Worm (Caenorhabditis elegans) whole organism, young adult: ENCODE data around the gene srx-135.

Source experiments
- B0261.1 ChIP-seq: sonication (generic microtip); optimal IDR thresholded peaks from 2 replicates; lab custom pipeline; 2016; ENCODE audit warnings: mild to moderate bottlenecking, missing genetic modification characterization, moderate library complexity, missing compliant biosample characterization
- C06A6.2 ChIP-seq: fragments of 200-800 bp; sonication (Bioruptor generic); conservative IDR thresholded peaks from 2 replicates; pipeline ENCODE4 v1.3.6; 2022; ENCODE audit warnings: missing genetic modification characterization, missing compliant biosample characterization
- D2030.7 ChIP-seq: fragments of 200-800 bp; sonication (Bioruptor generic); IDR thresholded peaks from 2 replicates; pipeline ENCODE4 v1.3.6; 2022; ENCODE audit warnings: missing genetic modification reagents, missing genetic modification characterization, missing compliant biosample characterization
- F37B4.10 ChIP-seq: fragments of 200-800 bp; sonication (Bioruptor generic); IDR thresholded peaks from 2 replicates; pipeline ENCODE4 v1.3.6; 2022; ENCODE audit warnings: missing genetic modification characterization, missing compliant biosample characterization
- F55B11.4 ChIP-seq: sonication (generic microtip); optimal IDR thresholded peaks from 2 replicates; lab custom pipeline; 2016; ENCODE audit warnings: missing compliant biosample characterization, missing genetic modification characterization, borderline replicate concordance; ENCODE audit not compliant: insufficient read depth
- F57C9.4 ChIP-seq: sonication (generic microtip); optimal IDR thresholded peaks from 2 replicates; lab custom pipeline; 2017; ENCODE audit warnings: mild to moderate bottlenecking, missing genetic modification characterization, missing compliant biosample characterization
- T07F8.4 ChIP-seq: sonication (generic microtip); optimal IDR thresholded peaks from 2 replicates; lab custom pipeline; 2016; ENCODE audit warnings: mild to moderate bottlenecking, missing genetic modification characterization, moderate library complexity, missing compliant biosample characterization
- T26A5.8 ChIP-seq: sonication (generic microtip); optimal IDR thresholded peaks from 2 replicates; lab custom pipeline; 2016; ENCODE audit warnings: missing genetic modification characterization, missing compliant biosample characterization
- Y67H2A.10 ChIP-seq: fragments of 200-800 bp; sonication (Bioruptor generic); conservative IDR thresholded peaks from 2 replicates; pipeline ENCODE4 v1.3.6; 2022; ENCODE audit warnings: missing genetic modification reagents, missing genetic modification characterization, missing compliant biosample characterization
- ZK185.1 ChIP-seq: sonication (generic microtip); optimal IDR thresholded peaks from 2 replicates; lab custom pipeline; 2016; ENCODE audit warnings: mild to moderate bottlenecking, missing genetic modification characterization, missing compliant biosample characterization; ENCODE audit not compliant: poor library complexity, severe bottlenecking
- atf-7 ChIP-seq: sonication (generic microtip); optimal IDR thresholded peaks from 2 replicates; lab custom pipeline; 2017; ENCODE audit warnings: mild to moderate bottlenecking, missing genetic modification characterization, missing compliant biosample characterization
- attf-5 ChIP-seq: fragments of 200-800 bp; sonication (Bioruptor generic); optimal IDR thresholded peaks from 2 replicates; lab custom pipeline; 2018; ENCODE audit warnings: mild to moderate bottlenecking, missing genetic modification characterization, missing compliant biosample characterization
- attf-6 ChIP-seq: fragments of 200-800 bp; sonication (Bioruptor generic); IDR thresholded peaks from 2 replicates; pipeline ENCODE4 v1.3.6; 2022; ENCODE audit warnings: missing genetic modification reagents, missing genetic modification characterization, missing compliant biosample characterization
- cebp-2 ChIP-seq: fragments of 200-800 bp; sonication (Bioruptor generic); IDR thresholded peaks from 2 replicates; pipeline ENCODE4 v1.3.6; 2022; ENCODE audit warnings: missing genetic modification characterization, missing compliant biosample characterization
- ceh-100 ChIP-seq: fragments of 200-800 bp; sonication (Bioruptor generic); IDR thresholded peaks from 2 replicates; pipeline ENCODE4 v1.3.6; 2022; ENCODE audit warnings: missing genetic modification reagents, missing genetic modification characterization, missing compliant biosample characterization
- dox-1 ChIP-seq: fragments of 200-800 bp; sonication (Bioruptor generic); IDR thresholded peaks from 2 replicates; pipeline ENCODE4 v1.3.6; 2022; ENCODE audit warnings: missing genetic modification reagents, missing genetic modification characterization, missing compliant biosample characterization
- efl-1 ChIP-seq: fragments of 150-350 bp; optimal IDR thresholded peaks from 2 replicates; lab custom pipeline; 2014; ENCODE audit warnings: missing biosample characterization, missing genetic modification reagents, missing genetic modification characterization
- egl-18 ChIP-seq: fragments of 200-800 bp; sonication (Bioruptor generic); IDR thresholded peaks from 2 replicates; pipeline ENCODE4 v1.3.6; 2022; ENCODE audit warnings: missing genetic modification reagents, missing genetic modification characterization, missing compliant biosample characterization
- fkh-3 ChIP-seq: sonication (generic microtip); optimal IDR thresholded peaks from 2 replicates; lab custom pipeline; 2016; ENCODE audit warnings: mild to moderate bottlenecking, missing genetic modification characterization, missing compliant biosample characterization
- gei-17 ChIP-seq: fragments of 200-800 bp; sonication (Bioruptor generic); optimal IDR thresholded peaks from 2 replicates; lab custom pipeline; 2018; ENCODE audit warnings: mild to moderate bottlenecking, missing genetic modification characterization, missing compliant biosample characterization
- him-1 ChIP-seq: sonication (generic microtip); optimal IDR thresholded peaks from 2 replicates; lab custom pipeline; 2016; ENCODE audit warnings: missing genotype, missing genetic modification reagents, missing genetic modification characterization, missing compliant biosample characterization
- hlh-12 ChIP-seq: sonication (generic microtip); optimal IDR thresholded peaks from 2 replicates; lab custom pipeline; 2016; ENCODE audit warnings: missing genetic modification characterization, missing compliant biosample characterization
- hmg-20 ChIP-seq: fragments of 200-800 bp; sonication (Bioruptor generic); IDR thresholded peaks from 2 replicates; pipeline ENCODE4 v1.3.6; 2022; ENCODE audit warnings: missing genetic modification reagents, missing genetic modification characterization, missing compliant biosample characterization
- hsf-1 ChIP-seq: fragments of 200-800 bp; sonication (Bioruptor generic); IDR thresholded peaks from 2 replicates; pipeline ENCODE4 v1.3.6; 2022; ENCODE audit warnings: missing genetic modification reagents, missing genetic modification characterization, missing compliant biosample characterization
- lag-1 ChIP-seq: fragments of 200-800 bp; sonication (Bioruptor generic); IDR thresholded peaks from 2 replicates; pipeline ENCODE4 v1.3.6; 2022; ENCODE audit warnings: missing genetic modification reagents, missing genetic modification characterization, missing compliant biosample characterization
- let-526 ChIP-seq: fragments of 200-800 bp; sonication (Bioruptor generic); IDR thresholded peaks from 2 replicates; pipeline ENCODE4 v1.3.6; 2022; ENCODE audit warnings: missing genetic modification reagents, missing genetic modification characterization, missing compliant biosample characterization
- lin-40 ChIP-seq: sonication (generic microtip); optimal IDR thresholded peaks from 2 replicates; lab custom pipeline; 2016; ENCODE audit warnings: missing genetic modification characterization, mild to moderate bottlenecking, missing compliant biosample characterization, missing genotype, missing genetic modification reagents
- madf-3 ChIP-seq: fragments of 200-800 bp; sonication (Bioruptor generic); IDR thresholded peaks from 2 replicates; pipeline ENCODE4 v1.3.6; 2022; ENCODE audit warnings: missing genetic modification reagents, missing genetic modification characterization, missing compliant biosample characterization
- mcd-1 ChIP-seq: fragments of 200-800 bp; sonication (Bioruptor generic); IDR thresholded peaks from 2 replicates; pipeline ENCODE4 v1.3.6; 2022; ENCODE audit warnings: missing genetic modification reagents, missing genetic modification characterization, missing compliant biosample characterization
- mxl-1 ChIP-seq: sonication (generic microtip); optimal IDR thresholded peaks from 2 replicates; lab custom pipeline; 2016; ENCODE audit warnings: missing genetic modification characterization, missing compliant biosample characterization
- nfya-2 ChIP-seq: fragments of 200-800 bp; sonication (Bioruptor generic); IDR thresholded peaks from 2 replicates; pipeline ENCODE4 v1.3.6; 2022; ENCODE audit warnings: missing genetic modification reagents, missing genetic modification characterization, missing compliant biosample characterization
- nhr-179 ChIP-seq: sonication (generic microtip); optimal IDR thresholded peaks from 2 replicates; lab custom pipeline; 2016; ENCODE audit warnings: mild to moderate bottlenecking, missing genetic modification characterization, missing compliant biosample characterization
- repo-1 ChIP-seq: sonication (generic microtip); optimal IDR thresholded peaks from 2 replicates; lab custom pipeline; 2017; ENCODE audit warnings: mild to moderate bottlenecking, missing genetic modification characterization, missing compliant biosample characterization
- snpc-3.4 ChIP-seq: sonication (generic microtip); optimal IDR thresholded peaks from 2 replicates; lab custom pipeline; 2017; ENCODE audit warnings: missing genetic modification characterization, mild to moderate bottlenecking, missing compliant biosample characterization, antibody characterized with exemption, moderate library complexity, missing genotype, missing genetic modification reagents
- snpc-4 ChIP-seq, 5 experiments: fragments of 150-350 bp in 1 of 5; sonication (generic microtip) in 4 of 5; optimal IDR thresholded peaks; 2 replicates each; lab custom pipeline; 2014 to 2018; ENCODE audit warnings: missing genetic modification characterization in 5 of 5, missing biosample characterization in 3 of 5, antibody characterized with exemption in 2 of 5, mild to moderate bottlenecking in 2 of 5, missing compliant biosample characterization in 2 of 5, missing genotype in 2 of 5, moderate library complexity in 2 of 5, missing genetic modification reagents in 1 of 5
- tbx-9 ChIP-seq: sonication (generic microtip); optimal IDR thresholded peaks from 2 replicates; lab custom pipeline; 2016; ENCODE audit warnings: borderline replicate concordance, missing genetic modification characterization, inconsistent platforms, missing compliant biosample characterization
- tlf-1 ChIP-seq: fragments of 200-800 bp; sonication (Bioruptor generic); optimal IDR thresholded peaks from 2 replicates; lab custom pipeline; 2018; ENCODE audit warnings: mild to moderate bottlenecking, missing genetic modification characterization, missing compliant biosample characterization

Gene srx-135

ce11 chrV:13857132-13857531 lies 1.9 kb upstream of the srx-135 start, which contains the start of gene srx-136:
srx-136 (plus strand) TSS chrV:13857432.
- TF ChIP-seq dox-1 (GFP tag; lab: Robert Waterston, UW) (no peak), efl-1 (GFP tag; lab: Kevin White, UChicago) (no peak), fkh-3 (tag; lab: Kevin White, UChicago) (no peak), D2030.7 (GFP tag; lab: Robert Waterston, UW) (no peak), him-1 (tag; lab: Kevin White, UChicago) (no peak), hlh-12 (tag; lab: Kevin White, UChicago) (no peak), hsf-1 (GFP tag; lab: Robert Waterston, UW) (no peak), ZK185.1 (no peak), mcd-1 (GFP tag; lab: Robert Waterston, UW) (no peak), C06A6.2 (GFP tag; lab: Robert Waterston, UW) (no peak), mxl-1 (tag; lab: Kevin White, UChicago) (no peak), lag-1 (GFP tag; lab: Robert Waterston, UW) (no peak), tlf-1 (GFP tag; lab: Kevin White, UChicago) (no peak), tbx-9 (tag; lab: Kevin White, UChicago) (no peak)

ce11 chrV:13862505-13862904 lies 3.5 kb downstream of the srx-135 start, which contains the start of gene srx-137:
srx-137 (plus strand) TSS chrV:13862805.
- no peak for TF ChIP-seq let-526
- no peak for TF ChIP-seq snpc-4 (GFP tag; optimal IDR thresholded peaks at IDR 0.05; lab: Kevin White, UChicago)
- no peak for TF ChIP-seq snpc-4 (tag; optimal IDR thresholded peaks at IDR 0.05; lab: Kevin White, UChicago)
- no peak for TF ChIP-seq F37B4.10 (GFP tag; lab: Robert Waterston, UW)
- no peak for TF ChIP-seq attf-6 (GFP tag; lab: Robert Waterston, UW)
- TF ChIP-seq cebp-2 = no peak
- no peak for TF ChIP-seq snpc-3.4 (tag; lab: Kevin White, UChicago)
- TF ChIP-seq lag-1 (GFP tag; lab: Robert Waterston, UW) = no peak
- no peak for TF ChIP-seq Y67H2A.10
- TF ChIP-seq gei-17 (GFP tag; lab: Kevin White, UChicago) = no peak
- no peak for TF ChIP-seq repo-1 (tag; lab: Kevin White, UChicago)
- no peak for TF ChIP-seq T26A5.8
- no peak for TF ChIP-seq nfya-2
- TF ChIP-seq atf-7 (tag; lab: Kevin White, UChicago) = no peak
- TF ChIP-seq B0261.1 (tag; lab: Kevin White, UChicago) = no peak
- TF ChIP-seq, all 124 proteins: peak for 0

DNA sequence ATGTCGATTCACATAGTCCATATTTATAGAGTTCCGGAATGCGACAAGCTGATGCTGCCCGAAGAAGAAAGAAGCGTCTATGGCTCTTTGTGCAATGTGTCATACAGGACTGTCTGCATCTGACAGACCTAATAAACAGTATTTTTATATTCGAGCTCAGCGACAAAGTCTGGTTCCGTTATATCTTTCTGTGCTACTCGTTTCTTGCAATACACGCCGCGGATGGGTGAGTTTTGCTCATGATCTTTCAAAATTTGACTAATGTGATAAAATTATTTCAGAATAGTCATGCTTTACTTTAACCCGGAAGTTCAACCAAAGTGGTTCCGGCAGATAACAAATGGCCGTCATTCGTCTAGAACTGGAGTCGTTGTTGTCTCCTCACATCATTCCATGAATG lies 4.7 kb downstream of the srx-135 start:
- no peak for TF ChIP-seq hmg-20 (GFP tag; lab: Robert Waterston, UW)
- no peak for TF ChIP-seq egl-18 (GFP tag; lab: Robert Waterston, UW)
- no peak for TF ChIP-seq F55B11.4 (tag; lab: Kevin White, UChicago)
- no peak for TF ChIP-seq T07F8.4 (tag; lab: Kevin White, UChicago)
- no peak for TF ChIP-seq madf-3 (GFP tag; lab: Robert Waterston, UW)

ce11 chrV:13866353-13866752 lies 7.3 kb downstream of the srx-135 start, which contains the start of gene nhr-175:
nhr-175 (plus strand) TSS chrV:13866691.
- no peak for TF ChIP-seq hmg-20 (GFP tag; lab: Robert Waterston, UW)
- TF ChIP-seq lin-40 (tag; lab: Kevin White, UChicago) = no peak
- no peak for TF ChIP-seq nhr-179 (tag; lab: Kevin White, UChicago)
- no peak for TF ChIP-seq T07F8.4 (tag; lab: Kevin White, UChicago)
- TF ChIP-seq F57C9.4 (tag; lab: Kevin White, UChicago) = no peak
- TF ChIP-seq attf-5 = no peak
- no peak for TF ChIP-seq ceh-100 (GFP tag; lab: Robert Waterston, UW)
- TF ChIP-seq, all 124 proteins: peak for 0
